Fruit fly (Drosophila melanogaster) whole organism, embryonic: ENCODE results near the gene Hsp70Ab.

Experiments used
- ATbp ChIP-seq: fragments of 200-800 bp; sonication (Bioruptor generic); optimal IDR thresholded peaks from 2 replicates; lab custom pipeline; 2017; ENCODE audit warnings: missing biosample characterization, mild to moderate bottlenecking, missing genetic modification characterization, missing genetic modification reagents
- Adf1 ChIP-seq: fragments of 200-800 bp; sonication (Bioruptor generic); IDR thresholded peaks from 2 replicates; pipeline ENCODE4 v1.3.6; 2022; ENCODE audit warnings: missing biosample characterization, missing genetic modification characterization
- CG11085 ChIP-seq: fragments of 200-800 bp; sonication (Bioruptor generic); IDR thresholded peaks from 2 replicates; pipeline ENCODE4 v1.3.6; 2022; ENCODE audit warnings: missing biosample characterization, missing genetic modification characterization
- CG11504 ChIP-seq: fragments of 200-800 bp; sonication (Bioruptor generic); optimal IDR thresholded peaks from 3 replicates; lab custom pipeline; 2019; ENCODE audit warnings: missing biosample characterization, mild to moderate bottlenecking, missing genetic modification characterization, moderate library complexity
- CG11723 ChIP-seq: fragments of 200-800 bp; sonication (Bioruptor generic); optimal IDR thresholded peaks from 2 replicates; lab custom pipeline; 2017; ENCODE audit warnings: missing biosample characterization, mild to moderate bottlenecking, missing genetic modification characterization
- CG12071 ChIP-seq: fragments of 200-800 bp; sonication (Bioruptor generic); optimal IDR thresholded peaks from 3 replicates; lab custom pipeline; 2018; ENCODE audit warnings: missing biosample characterization, mild to moderate bottlenecking, missing genetic modification characterization
- CG14860 ChIP-seq: fragments of 200-800 bp; sonication (Bioruptor generic); IDR thresholded peaks from 3 replicates; pipeline ENCODE4 v1.3.6; 2022; ENCODE audit warnings: missing biosample characterization, missing genetic modification characterization; ENCODE audit not compliant: partially characterized antibody
- CG15011 ChIP-seq: fragments of 200-800 bp; sonication (Bioruptor generic); optimal IDR thresholded peaks from 3 replicates; lab custom pipeline; 2018; ENCODE audit warnings: missing biosample characterization, mild to moderate bottlenecking, missing genetic modification characterization
- CG1647 ChIP-seq: fragments of 200-800 bp; sonication (Bioruptor generic); optimal IDR thresholded peaks from 3 replicates; lab custom pipeline; 2016; ENCODE audit warnings: missing biosample characterization, missing genetic modification characterization
- CG17829 ChIP-seq: fragments of 200-800 bp; optimal IDR thresholded peaks from 2 replicates; lab custom pipeline; 2019; ENCODE audit warnings: missing biosample characterization, mild to moderate bottlenecking, missing genetic modification characterization, moderate library complexity
- CG3407 ChIP-seq: fragments of 200-800 bp; sonication (Bioruptor generic); optimal IDR thresholded peaks from 2 replicates; lab custom pipeline; 2018; ENCODE audit warnings: missing biosample characterization, mild to moderate bottlenecking, missing genetic modification characterization
- CG4328 ChIP-seq: fragments of 200-800 bp; sonication (Bioruptor generic); optimal IDR thresholded peaks from 3 replicates; lab custom pipeline; 2017; ENCODE audit warnings: missing biosample characterization, missing genetic modification reagents, missing genetic modification characterization
- CG43689 ChIP-seq: fragments of 200-800 bp; sonication (Bioruptor generic); IDR thresholded peaks from 2 replicates; pipeline ENCODE4 v1.3.6; 2022; ENCODE audit warnings: missing biosample characterization, missing genetic modification characterization
- CG4617 ChIP-seq: fragments of 200-800 bp; sonication (Bioruptor generic); optimal IDR thresholded peaks from 3 replicates; lab custom pipeline; 2016; ENCODE audit warnings: missing biosample characterization, missing genetic modification characterization, borderline replicate concordance
- CG6254 ChIP-seq: fragments of 200-800 bp; sonication (Bioruptor generic); optimal IDR thresholded peaks from 3 replicates; lab custom pipeline; 2017; ENCODE audit warnings: mild to moderate bottlenecking, missing biosample characterization, missing genetic modification reagents, missing genetic modification characterization
- CG7786 ChIP-seq: fragments of 200-800 bp; sonication (Bioruptor generic); optimal IDR thresholded peaks from 2 replicates; lab custom pipeline; 2016; ENCODE audit warnings: missing biosample characterization, missing genetic modification characterization
- CG8478 ChIP-seq: fragments of >200 bp; optimal IDR thresholded peaks from 2 replicates; lab custom pipeline; 2018
- CG9437 ChIP-seq: fragments of 200-800 bp; sonication (Bioruptor generic); optimal IDR thresholded peaks from 2 replicates; lab custom pipeline; 2018; ENCODE audit warnings: missing biosample characterization, mild to moderate bottlenecking, missing genetic modification characterization
- CG9609 ChIP-seq: fragments of 200-800 bp; sonication (Bioruptor generic); optimal IDR thresholded peaks from 3 replicates; lab custom pipeline; 2016; ENCODE audit warnings: missing biosample characterization, missing genetic modification characterization
- D19A ChIP-seq: fragments of 200-800 bp; optimal IDR thresholded peaks from 3 replicates; lab custom pipeline; 2019; ENCODE audit warnings: missing biosample characterization, mild to moderate bottlenecking, missing genetic modification characterization, moderate library complexity
- Dfd ChIP-seq, 2 experiments: fragments of >200 bp; optimal IDR thresholded peaks; 2 replicates each; lab custom pipeline; 2017; ENCODE audit warnings: missing biosample characterization in 2 of 2, missing genetic modification characterization in 2 of 2
- Dip2 ChIP-seq: fragments of 200-800 bp; sonication (Bioruptor generic); IDR thresholded peaks from 2 replicates; pipeline ENCODE4 v1.3.6; 2022; ENCODE audit warnings: missing biosample characterization, missing genetic modification characterization
- HHEX ChIP-seq: fragments of 200-800 bp; sonication (Bioruptor generic); optimal IDR thresholded peaks from 3 replicates; lab custom pipeline; 2017; ENCODE audit warnings: missing biosample characterization, mild to moderate bottlenecking, missing genetic modification characterization, missing genetic modification reagents
- Pdp1 ChIP-seq, 2 experiments: fragments of 200-800 bp; sonication (Bioruptor generic); optimal IDR thresholded peaks; 3 replicates each; lab custom pipeline; 2016; ENCODE audit warnings: missing biosample characterization in 2 of 2, missing genetic modification characterization in 2 of 2, mild to moderate bottlenecking in 1 of 2, moderate library complexity in 1 of 2
- Side ChIP-seq: fragments of 200-800 bp; sonication (Bioruptor generic); optimal IDR thresholded peaks from 2 replicates; lab custom pipeline; 2016; ENCODE audit warnings: missing biosample characterization, missing genetic modification characterization
- Tbp ChIP-seq: fragments of >200 bp; optimal IDR thresholded peaks from 2 replicates; lab custom pipeline; 2018; ENCODE audit warnings: missing biosample characterization, missing genetic modification characterization
- ase ChIP-seq: fragments of 200-800 bp; sonication (Bioruptor generic); IDR thresholded peaks from 3 replicates; pipeline ENCODE4 v1.3.6; 2022; ENCODE audit warnings: missing biosample characterization, missing genetic modification characterization
- ash1 ChIP-seq: fragments of 200-800 bp; sonication (Bioruptor generic); optimal IDR thresholded peaks from 2 replicates; lab custom pipeline; 2018; ENCODE audit warnings: missing biosample characterization, mild to moderate bottlenecking, missing genetic modification characterization
- bab2 ChIP-seq: fragments of 200-800 bp; sonication (Bioruptor generic); optimal IDR thresholded peaks from 2 replicates; lab custom pipeline; 2016; ENCODE audit warnings: missing biosample characterization, missing genetic modification characterization
- btn ChIP-seq: fragments of 200-800 bp; sonication (Bioruptor generic); optimal IDR thresholded peaks from 2 replicates; lab custom pipeline; 2016; ENCODE audit warnings: missing biosample characterization, missing genetic modification characterization
- dmrt99B ChIP-seq: fragments of 200-800 bp; sonication (Bioruptor generic); optimal IDR thresholded peaks from 2 replicates; lab custom pipeline; 2018; ENCODE audit warnings: missing biosample characterization, mild to moderate bottlenecking, missing genetic modification characterization, moderate library complexity
- fd64A ChIP-seq: fragments of 200-800 bp; sonication (Bioruptor generic); optimal IDR thresholded peaks from 3 replicates; lab custom pipeline; 2018; ENCODE audit warnings: missing biosample characterization, mild to moderate bottlenecking, missing genetic modification characterization
- gem ChIP-seq: fragments of 200-800 bp; sonication (Bioruptor generic); optimal IDR thresholded peaks from 2 replicates; lab custom pipeline; 2019; ENCODE audit warnings: missing biosample characterization, mild to moderate bottlenecking, missing genetic modification characterization, moderate library complexity
- gro ChIP-seq: fragments of 200-800 bp; sonication (Bioruptor generic); optimal IDR thresholded peaks from 2 replicates; lab custom pipeline; 2016; ENCODE audit warnings: missing biosample characterization, missing genetic modification characterization
- kah ChIP-seq: fragments of 200-800 bp; sonication (Bioruptor generic); optimal IDR thresholded peaks from 2 replicates; lab custom pipeline; 2018; ENCODE audit warnings: missing biosample characterization, mild to moderate bottlenecking, missing genetic modification characterization
- lab ChIP-seq: fragments of 200-800 bp; sonication (Bioruptor generic); optimal IDR thresholded peaks from 3 replicates; lab custom pipeline; 2017; ENCODE audit warnings: missing biosample characterization, missing genetic modification characterization, mild to moderate bottlenecking, moderate library complexity, missing genetic modification reagents
- mirr ChIP-seq: fragments of 200-800 bp; sonication (Bioruptor generic); optimal IDR thresholded peaks from 3 replicates; lab custom pipeline; 2018; ENCODE audit warnings: missing biosample characterization, mild to moderate bottlenecking, missing genetic modification characterization
- onecut ChIP-seq: fragments of 200-800 bp; sonication (Bioruptor generic); IDR thresholded peaks from 2 replicates; pipeline ENCODE4 v1.3.6; 2022; ENCODE audit warnings: missing biosample characterization, missing genetic modification characterization
- repo ChIP-seq: fragments of 200-800 bp; sonication (Bioruptor generic); optimal IDR thresholded peaks from 2 replicates; lab custom pipeline; 2016; ENCODE audit warnings: missing biosample characterization, missing genetic modification characterization
- ro ChIP-seq: fragments of 200-800 bp; sonication (Bioruptor generic); IDR thresholded peaks from 2 replicates; pipeline ENCODE4 v1.3.6; 2022; ENCODE audit warnings: missing biosample characterization, missing genetic modification characterization
- salm ChIP-seq: fragments of 200-800 bp; sonication (Bioruptor generic); optimal IDR thresholded peaks from 2 replicates; lab custom pipeline; 2018; ENCODE audit warnings: missing biosample characterization, mild to moderate bottlenecking, missing genetic modification characterization
- sisA ChIP-seq: fragments of 200-800 bp; sonication (Bioruptor generic); IDR thresholded peaks from 2 replicates; pipeline ENCODE4 v1.3.6; 2022; ENCODE audit warnings: missing biosample characterization, missing genetic modification characterization
- tio ChIP-seq: fragments of 200-800 bp; sonication (Bioruptor generic); optimal IDR thresholded peaks from 2 replicates; lab custom pipeline; 2017; ENCODE audit warnings: missing biosample characterization, missing genetic modification characterization, inconsistent platforms
- trh ChIP-seq: fragments of 200-800 bp; sonication (Bioruptor generic); optimal IDR thresholded peaks from 2 replicates; lab custom pipeline; 2016; ENCODE audit warnings: missing biosample characterization, missing genetic modification characterization
- twi ChIP-seq: fragments of 200-800 bp; optimal IDR thresholded peaks from 2 replicates; lab custom pipeline; 2019; ENCODE audit warnings: missing biosample characterization, mild to moderate bottlenecking, missing genetic modification characterization, moderate library complexity
- unc-4 ChIP-seq: fragments of 200-800 bp; sonication (Bioruptor generic); IDR thresholded peaks from 2 replicates; pipeline ENCODE4 v1.3.6; 2022; ENCODE audit warnings: missing biosample characterization, missing genetic modification characterization; ENCODE audit not compliant: partially characterized antibody
- wdn ChIP-seq: fragments of 200-800 bp; sonication (Bioruptor generic); IDR thresholded peaks from 2 replicates; pipeline ENCODE4 v1.3.6; 2022; ENCODE audit warnings: missing biosample characterization, missing genetic modification characterization
- wek ChIP-seq: fragments of 200-800 bp; sonication (Bioruptor generic); optimal IDR thresholded peaks from 3 replicates; lab custom pipeline; 2018; ENCODE audit warnings: missing biosample characterization, mild to moderate bottlenecking, missing genetic modification characterization, moderate library complexity
- zf30C ChIP-seq: fragments of 200-800 bp; sonication (Bioruptor generic); optimal IDR thresholded peaks from 3 replicates; lab custom pipeline; 2018; ENCODE audit warnings: missing biosample characterization, mild to moderate bottlenecking, missing genetic modification characterization
- zfh1 ChIP-seq: fragments of 200-800 bp; sonication (Bioruptor generic); IDR thresholded peaks from 3 replicates; pipeline ENCODE4 v1.3.6; 2022; ENCODE audit warnings: missing biosample characterization, missing genetic modification characterization

Hsp70Ab gene

DNA sequence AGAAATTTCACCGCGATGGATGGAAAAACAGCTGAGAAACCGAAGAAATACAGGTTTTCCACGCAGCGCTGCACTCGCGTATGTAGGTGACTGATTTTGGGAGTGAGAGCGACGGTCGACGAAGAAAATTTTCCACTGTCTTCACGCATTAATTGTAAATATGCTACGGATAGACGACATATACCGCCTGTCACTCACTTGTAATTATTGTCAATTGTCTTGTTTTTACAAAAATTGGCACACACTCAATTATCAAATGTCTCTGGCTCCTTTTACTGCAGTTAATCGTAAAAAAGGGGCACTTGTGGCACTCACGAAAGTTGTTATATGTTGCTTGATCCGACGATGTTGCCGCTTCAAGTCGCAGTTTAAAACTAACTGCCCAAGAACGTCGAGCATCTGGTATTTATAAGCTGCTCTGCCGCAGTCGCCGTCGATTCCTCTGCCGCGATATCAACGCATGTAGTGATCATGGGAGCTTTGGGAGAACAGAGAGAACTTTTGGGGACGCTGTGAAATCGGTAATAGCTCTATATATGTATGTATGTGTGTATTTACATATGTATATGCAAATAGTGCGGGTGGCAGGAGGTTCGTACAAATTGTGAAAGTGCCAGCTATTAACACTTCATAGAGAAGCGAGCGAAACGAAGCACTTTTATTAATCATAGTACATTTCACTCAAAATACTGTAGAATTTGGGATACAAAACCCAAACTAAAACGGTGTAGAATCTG lies 34.8 kb downstream of the Hsp70Ab start, which contains the start of gene mfas (continued):
- TF ChIP-seq CG12071: peak; percentile 56
- peak; percentile 14 for TF ChIP-seq zf30C
- TF ChIP-seq mirr (GFP tag; lab: Kevin White, UChicago): peak; percentile 29
- peak; percentile 4 for TF ChIP-seq CG17829 (tag; lab: Kevin White, UChicago)
- peak; percentile 89 for TF ChIP-seq Adf1 (GFP tag; lab: Robert Waterston, UW)
- TF ChIP-seq CG9437 (GFP tag; lab: Kevin White, UChicago): peak; percentile 1
- no peak for TF ChIP-seq bab2
- TF ChIP-seq btn (GFP tag; lab: Kevin White, UChicago): no peak
- TF ChIP-seq trh: no peak
- no peak for TF ChIP-seq unc-4 (GFP tag; lab: Robert Waterston, UW)
- no peak for TF ChIP-seq sisA
- TF ChIP-seq ash1: no peak
- TF ChIP-seq gem (tag; lab: Kevin White, UChicago): peak; percentile 28
- TF ChIP-seq CG4617 (GFP tag; lab: Kevin White, UChicago): no peak
- no peak for TF ChIP-seq CG14860 (GFP tag; lab: Robert Waterston, UW)
- TF ChIP-seq CG43689: no peak
- no peak for TF ChIP-seq Dip2 (GFP tag; lab: Robert Waterston, UW)
- TF ChIP-seq kah: no peak
- TF ChIP-seq ro: no peak
- peak in 1 of 2 experiments; percentile 10 for TF ChIP-seq Pdp1 (GFP tag; optimal IDR thresholded peaks at IDR 0.05; lab: Kevin White, UChicago)
- no peak for TF ChIP-seq Tbp (GFP tag; lab: Kevin White, UChicago)
- peak; percentile 31 for TF ChIP-seq gro
- peak; percentile 17 for TF ChIP-seq HHEX (GFP tag; lab: Kevin White, UChicago)
- no peak for TF ChIP-seq ase
- no peak for TF ChIP-seq CG6254 (GFP tag; lab: Kevin White, UChicago)
- TF ChIP-seq fd64A: peak; percentile 44
- peak; percentile 39 for TF ChIP-seq CG11504
- TF ChIP-seq wek (GFP tag; lab: Kevin White, UChicago): peak; percentile 71
- TF ChIP-seq CG1647 (GFP tag; lab: Kevin White, UChicago): peak; percentile 17
- TF ChIP-seq twi (tag; lab: Kevin White, UChicago): no peak
- peak; percentile 19; the same call in 1 of the 2 replicates for TF ChIP-seq onecut (GFP tag; lab: Robert Waterston, UW)
- TF ChIP-seq dmrt99B: peak; percentile 20
- no peak for TF ChIP-seq D19A
- TF ChIP-seq CG15011 (GFP tag; lab: Kevin White, UChicago): no peak
- no peak for TF ChIP-seq CG7786
- no peak for TF ChIP-seq Dfd (GFP tag; optimal IDR thresholded peaks at IDR 0.05; lab: Kevin White, UChicago)
- TF ChIP-seq CG11085 (GFP tag; lab: Robert Waterston, UW): no peak
- TF ChIP-seq zfh1 (GFP tag; lab: Robert Waterston, UW): no peak
- TF ChIP-seq CG9609 (GFP tag; lab: Kevin White, UChicago): no peak
- TF ChIP-seq wdn (GFP tag; lab: Robert Waterston, UW): no peak
- peak; percentile 19 for TF ChIP-seq Side (GFP tag; lab: Kevin White, UChicago)
- peak; percentile 23 for TF ChIP-seq CG3407 (GFP tag; lab: Kevin White, UChicago)
- peak; percentile 72 for TF ChIP-seq ATbp
- TF ChIP-seq lab (GFP tag; lab: Kevin White, UChicago): peak; percentile 61
- no peak for TF ChIP-seq tio (GFP tag; lab: Kevin White, UChicago)
- TF ChIP-seq CG8478: no peak
- no peak for TF ChIP-seq salm (tag; lab: Kevin White, UChicago)
- no peak for TF ChIP-seq repo (GFP tag; lab: Kevin White, UChicago)
- TF ChIP-seq CG11723 (GFP tag; lab: Kevin White, UChicago): peak; percentile 7
- no peak for TF ChIP-seq CG4328
